Worm (Caenorhabditis elegans): ENCODE data around the gene F34D10.4.

F34D10.4 gene

ce11 chrIII:3736302-3736701, at the start of gene F34D10.4:
Gene F34D10.4, plus strand, starts transcription at chrIII:3736602.
- TF ChIP-seq mep-1 (tag; optimal IDR thresholded peaks at IDR 0.05) (no peak), elt-1 (tag; optimal IDR thresholded peaks at IDR 0.05; ENCODE audit: borderline replicate concordance, insufficient read depth) (no peak), zip-8 (tag; optimal IDR thresholded peaks at IDR 0.05) (no peak)

- TF ChIP-seq ces-1 (GFP tag; optimal IDR thresholded peaks at IDR 0.05), result peak; percentile 69
- no peak for TF ChIP-seq tbx-8 (GFP tag; optimal IDR thresholded peaks at IDR 0.05)
- no peak for TF ChIP-seq sem-2 (GFP tag; optimal IDR thresholded peaks at IDR 0.05)
These were observed 43.9 kb upstream of the F34D10.4 start for ce11 chrIII:3692516-3692915.

- TF ChIP-seq unc-39 (tag; optimal IDR thresholded peaks at IDR 0.05) (no peak), sptf-1 (tag; optimal IDR thresholded peaks at IDR 0.05) (no peak), ceh-39 (tag; optimal IDR thresholded peaks at IDR 0.05) (no peak)
These were observed 41.8 kb upstream of the F34D10.4 start, which contains the start of gene npr-15 for ce11 chrIII:3694572-3694971. Gene npr-15, minus strand, starts transcription at chrIII:3694672.

ce11 chrIII:3698366-3698765, 38.0 kb upstream of the F34D10.4 start:
- TF ChIP-seq cnd-1 (tag; optimal IDR thresholded peaks at IDR 0.05) (no peak), drap-1 (GFP tag; optimal IDR thresholded peaks at IDR 0.05) (no peak), flh-1 (GFP tag; optimal IDR thresholded peaks at IDR 0.05) (no peak), lsy-2 (tag; optimal IDR thresholded peaks at IDR 0.05) (no peak), snpc-4 (tag; optimal IDR thresholded peaks at IDR 0.05) (no peak), zip-8 (tag; optimal IDR thresholded peaks at IDR 0.05) (no peak), nhr-237 (tag; optimal IDR thresholded peaks at IDR 0.05) (no peak), unc-62 (GFP tag; optimal IDR thresholded peaks at IDR 0.05) (no peak), sem-2 (GFP tag; optimal IDR thresholded peaks at IDR 0.05) (no peak), mep-1 (tag; optimal IDR thresholded peaks at IDR 0.05) (no peak), nhr-2 (tag; optimal IDR thresholded peaks at IDR 0.05) (no peak), blmp-1 (tag; optimal IDR thresholded peaks at IDR 0.05) (no peak), sptf-1 (tag; optimal IDR thresholded peaks at IDR 0.05) (no peak), nhr-76 (tag; optimal IDR thresholded peaks at IDR 0.05) (no peak), nhr-28 (tag; optimal IDR thresholded peaks at IDR 0.05) (no peak), ceh-43 (GFP tag; optimal IDR thresholded peaks at IDR 0.05) (no peak)

ce11 chrIII:3699275-3699674, 37.1 kb upstream of the F34D10.4 start, which contains the start of gene cyn-9:
Gene cyn-9, minus strand, starts transcription at chrIII:3699640.
- no peak for TF ChIP-seq nhr-12 (tag; optimal IDR thresholded peaks at IDR 0.05)
- no peak for TF ChIP-seq elt-3 (tag; optimal IDR thresholded peaks at IDR 0.05)
- TF ChIP-seq ceh-43 (GFP tag; optimal IDR thresholded peaks at IDR 0.05), result no peak
- no peak for TF ChIP-seq flh-1 (GFP tag; optimal IDR thresholded peaks at IDR 0.05)
- TF ChIP-seq mab-5 (tag; optimal IDR thresholded peaks at IDR 0.05), result no peak
- no peak for TF ChIP-seq nhr-237 (tag; optimal IDR thresholded peaks at IDR 0.05)
- TF ChIP-seq unc-39 (tag; optimal IDR thresholded peaks at IDR 0.05), result no peak
- no peak for TF ChIP-seq nhr-2 (tag; optimal IDR thresholded peaks at IDR 0.05)
- TF ChIP-seq M03D4.4 (tag; optimal IDR thresholded peaks at IDR 0.05), result no peak
- no peak for TF ChIP-seq ceh-39 (tag; optimal IDR thresholded peaks at IDR 0.05)
- TF ChIP-seq zip-8 (tag; optimal IDR thresholded peaks at IDR 0.05), result no peak
- TF ChIP-seq lsy-2 (tag; optimal IDR thresholded peaks at IDR 0.05), result no peak
- no peak for TF ChIP-seq elt-1 (tag; optimal IDR thresholded peaks at IDR 0.05; ENCODE audit: borderline replicate concordance, insufficient read depth)
- TF ChIP-seq cnd-1 (tag; optimal IDR thresholded peaks at IDR 0.05), result no peak
- TF ChIP-seq sem-2 (GFP tag; optimal IDR thresholded peaks at IDR 0.05), result no peak
- TF ChIP-seq unc-120 (tag; optimal IDR thresholded peaks at IDR 0.05; ENCODE audit: poor library complexity, severe bottlenecking), result no peak
- no peak for TF ChIP-seq ztf-11 (tag; optimal IDR thresholded peaks at IDR 0.05)
- no peak for TF ChIP-seq mep-1 (tag; optimal IDR thresholded peaks at IDR 0.05)

ce11 chrIII:3701411-3702310, 34.7 kb upstream of the F34D10.4 start, which contains the start of the genes pdi-1 and C14B1.2:
Gene pdi-1, minus strand, starts transcription at chrIII:3701461.
Gene C14B1.2, plus strand, starts transcription at chrIII:3702260.
- TF ChIP-seq ceh-83 (GFP tag; optimal IDR thresholded peaks at IDR 0.05) (no peak), nhr-2 (tag; optimal IDR thresholded peaks at IDR 0.05) (peak; percentile 63), sem-2 (GFP tag; optimal IDR thresholded peaks at IDR 0.05) (no peak), ceh-43 (GFP tag; optimal IDR thresholded peaks at IDR 0.05) (no peak), ztf-11 (tag; optimal IDR thresholded peaks at IDR 0.05) (no peak), unc-120 (tag; optimal IDR thresholded peaks at IDR 0.05; ENCODE audit: poor library complexity, severe bottlenecking) (no peak), nhr-12 (tag; optimal IDR thresholded peaks at IDR 0.05) (no peak), ham-2 (GFP tag; optimal IDR thresholded peaks at IDR 0.05) (peak; percentile 50), sptf-1 (tag; optimal IDR thresholded peaks at IDR 0.05) (peak; percentile 16), elt-1 (tag; optimal IDR thresholded peaks at IDR 0.05; ENCODE audit: borderline replicate concordance, insufficient read depth) (no peak), lin-13 (tag; optimal IDR thresholded peaks at IDR 0.05) (no peak), unc-62 (GFP tag; optimal IDR thresholded peaks at IDR 0.05) (no peak), mls-2 (tag; optimal IDR thresholded peaks at IDR 0.05) (no peak), ces-1 (GFP tag; optimal IDR thresholded peaks at IDR 0.05) (no peak), M03D4.4 (tag; optimal IDR thresholded peaks at IDR 0.05) (peak; percentile 18), lsy-2 (tag; optimal IDR thresholded peaks at IDR 0.05) (no peak), cnd-1 (tag; optimal IDR thresholded peaks at IDR 0.05) (no peak), ceh-39 (tag; optimal IDR thresholded peaks at IDR 0.05) (no peak), unc-39 (tag; optimal IDR thresholded peaks at IDR 0.05) (no peak), snpc-4 (tag; optimal IDR thresholded peaks at IDR 0.05) (no peak), bed-3 (GFP tag; optimal IDR thresholded peaks at IDR 0.05) (no peak), drap-1 (GFP tag; optimal IDR thresholded peaks at IDR 0.05) (no peak)
